Fruit fly (Drosophila melanogaster): ENCODE data around the gene Wdr82.

dm6 chr2L:8418113-8418885, 44.0 kb downstream of the Wdr82 start:
- TF ChIP-seq Abd-B (GFP tag; optimal IDR thresholded peaks at IDR 0.05): no peak
- TF ChIP-seq CrebA (GFP tag; optimal IDR thresholded peaks at IDR 0.05; ENCODE audit: borderline replicate concordance): no peak
- no peak for TF ChIP-seq pan (optimal IDR thresholded peaks at IDR 0.05)
- TF ChIP-seq sv (GFP tag; optimal IDR thresholded peaks at IDR 0.05): no peak
- no peak for TF ChIP-seq psq (GFP tag; optimal IDR thresholded peaks at IDR 0.05)
